Worm (Caenorhabditis elegans) whole organism, late embryonic: ENCODE measurements around the gene uncp-18.
A peak's percentile ranks its signal among the peaks of the same experiment; 100 is the strongest.

Source experiments
- C08G9.2 ChIP-seq: sonication (generic microtip); optimal IDR thresholded peaks from 2 replicates; lab custom pipeline; 2016; ENCODE audit warnings: mild to moderate bottlenecking, missing genetic modification characterization, moderate library complexity, missing compliant biosample characterization
- C38D4.7 ChIP-seq: fragments of 200-800 bp; sonication (Bioruptor generic); optimal IDR thresholded peaks from 2 replicates; lab custom pipeline; 2018; ENCODE audit warnings: mild to moderate bottlenecking, missing genetic modification characterization, moderate library complexity, missing compliant biosample characterization
- K09A11.1 ChIP-seq: sonication (generic microtip); optimal IDR thresholded peaks from 2 replicates; lab custom pipeline; 2017; ENCODE audit warnings: antibody characterized with exemption, mild to moderate bottlenecking, missing genetic modification characterization, missing compliant biosample characterization; ENCODE audit not compliant: insufficient read depth
- ahr-1 ChIP-seq: sonication (generic microtip); optimal IDR thresholded peaks from 2 replicates; lab custom pipeline; 2016; ENCODE audit warnings: missing genetic modification characterization, missing compliant biosample characterization
- ceh-14 ChIP-seq: sonication (generic microtip); optimal IDR thresholded peaks from 2 replicates; lab custom pipeline; 2016; ENCODE audit warnings: missing genotype, missing genetic modification characterization, missing compliant biosample characterization
- ceh-2 ChIP-seq: sonication (generic microtip); optimal IDR thresholded peaks from 2 replicates; lab custom pipeline; 2016; ENCODE audit warnings: missing genotype, missing genetic modification characterization, missing compliant biosample characterization
- ceh-22 ChIP-seq: sonication (generic microtip); optimal IDR thresholded peaks from 2 replicates; lab custom pipeline; 2017; ENCODE audit warnings: missing biosample characterization, missing genetic modification characterization
- ceh-30 ChIP-seq: fragments of 150-350 bp; optimal IDR thresholded peaks from 2 replicates; lab custom pipeline; 2014; ENCODE audit warnings: missing biosample characterization, missing genetic modification characterization
- ceh-31 ChIP-seq: sonication (generic microtip); optimal IDR thresholded peaks from 2 replicates; lab custom pipeline; 2016; ENCODE audit warnings: missing genetic modification characterization, missing compliant biosample characterization
- ceh-45 ChIP-seq: fragments of 200-800 bp; sonication (Bioruptor generic); IDR thresholded peaks from 2 replicates; pipeline ENCODE4 v1.3.6; 2022; ENCODE audit warnings: missing genetic modification reagents, missing genetic modification characterization, missing compliant biosample characterization
- ceh-48 ChIP-seq: sonication (generic microtip); optimal IDR thresholded peaks from 2 replicates; lab custom pipeline; 2016; ENCODE audit warnings: missing genetic modification characterization, inconsistent platforms, missing compliant biosample characterization
- ceh-9 ChIP-seq: sonication (generic microtip); optimal IDR thresholded peaks from 2 replicates; lab custom pipeline; 2016; ENCODE audit warnings: mild to moderate bottlenecking, missing genetic modification characterization, inconsistent platforms, missing compliant biosample characterization
- elt-2 ChIP-seq: sonication (generic microtip); optimal IDR thresholded peaks from 2 replicates; lab custom pipeline; 2016; ENCODE audit warnings: missing genetic modification reagents, missing genetic modification characterization, missing compliant biosample characterization
- elt-4 ChIP-seq: sonication (generic microtip); optimal IDR thresholded peaks from 2 replicates; lab custom pipeline; 2016; ENCODE audit warnings: missing genetic modification characterization, missing compliant biosample characterization
- eyg-1 ChIP-seq: sonication (generic microtip); optimal IDR thresholded peaks from 2 replicates; lab custom pipeline; 2016; ENCODE audit warnings: missing genotype, missing genetic modification characterization, missing compliant biosample characterization
- fax-1 ChIP-seq: sonication (generic microtip); optimal IDR thresholded peaks from 2 replicates; lab custom pipeline; 2016; ENCODE audit warnings: missing genotype, missing genetic modification characterization, missing compliant biosample characterization
- fkh-10 ChIP-seq: fragments of 150-350 bp; optimal IDR thresholded peaks from 2 replicates; lab custom pipeline; 2014; ENCODE audit warnings: missing biosample characterization, missing genetic modification reagents, missing genetic modification characterization
- fkh-6 ChIP-seq: sonication (generic microtip); optimal IDR thresholded peaks from 2 replicates; lab custom pipeline; 2016; ENCODE audit warnings: missing genetic modification characterization, missing compliant biosample characterization
- hlh-13 ChIP-seq: fragments of 200-800 bp; sonication (Bioruptor generic); optimal IDR thresholded peaks from 2 replicates; lab custom pipeline; 2018; ENCODE audit warnings: mild to moderate bottlenecking, missing genetic modification characterization, missing compliant biosample characterization
- hlh-8 ChIP-seq: sonication (generic microtip); optimal IDR thresholded peaks from 2 replicates; lab custom pipeline; 2016; ENCODE audit warnings: missing genotype, missing genetic modification characterization, missing compliant biosample characterization
- lim-6 ChIP-seq: sonication (generic microtip); optimal IDR thresholded peaks from 2 replicates; lab custom pipeline; 2016; ENCODE audit warnings: missing genetic modification characterization, missing compliant biosample characterization
- lin-11 ChIP-seq: fragments of 200-800 bp; sonication (Bioruptor generic); optimal IDR thresholded peaks from 2 replicates; lab custom pipeline; 2018; ENCODE audit warnings: mild to moderate bottlenecking, missing genetic modification characterization, missing compliant biosample characterization
- madf-2 ChIP-seq: sonication (generic microtip); optimal IDR thresholded peaks from 2 replicates; lab custom pipeline; 2017; ENCODE audit warnings: missing genetic modification characterization, missing compliant biosample characterization
- mec-3 ChIP-seq: sonication (generic microtip); optimal IDR thresholded peaks from 2 replicates; lab custom pipeline; 2016; ENCODE audit warnings: borderline replicate concordance, missing genetic modification characterization, missing compliant biosample characterization
- nfya-1 ChIP-seq: sonication (generic microtip); optimal IDR thresholded peaks from 2 replicates; lab custom pipeline; 2017; ENCODE audit warnings: missing genetic modification characterization, mild to moderate bottlenecking, missing compliant biosample characterization, antibody characterized with exemption, moderate library complexity
- pat-9 ChIP-seq: fragments of 200-800 bp; sonication (Bioruptor generic); optimal IDR thresholded peaks from 2 replicates; lab custom pipeline; 2018; ENCODE audit warnings: mild to moderate bottlenecking, missing genetic modification characterization, moderate library complexity, missing compliant biosample characterization
- pha-2 ChIP-seq: sonication (generic microtip); optimal IDR thresholded peaks from 2 replicates; lab custom pipeline; 2017; ENCODE audit warnings: mild to moderate bottlenecking, missing genetic modification characterization, missing compliant biosample characterization
- pha-4 ChIP-seq: fragments of 150-350 bp; optimal IDR thresholded peaks from 2 replicates; lab custom pipeline; 2018; ENCODE audit warnings: missing biosample characterization, missing genetic modification reagents, missing genetic modification characterization
- pqm-1 ChIP-seq: sonication (generic microtip); optimal IDR thresholded peaks from 2 replicates; lab custom pipeline; 2016; ENCODE audit warnings: missing genetic modification characterization, missing compliant biosample characterization
- ref-2 ChIP-seq: sonication (generic microtip); optimal IDR thresholded peaks from 2 replicates; lab custom pipeline; 2016; ENCODE audit warnings: missing genetic modification characterization, missing compliant biosample characterization
- rnt-1 ChIP-seq: sonication (generic microtip); optimal IDR thresholded peaks from 2 replicates; lab custom pipeline; 2016; ENCODE audit warnings: missing genetic modification characterization, missing compliant biosample characterization
- sdc-2 ChIP-seq: sonication (generic microtip); optimal IDR thresholded peaks from 2 replicates; lab custom pipeline; 2016; ENCODE audit warnings: missing genotype, missing genetic modification characterization, missing compliant biosample characterization
- syd-9 ChIP-seq: sonication (generic microtip); optimal IDR thresholded peaks from 2 replicates; lab custom pipeline; 2016; ENCODE audit warnings: mild to moderate bottlenecking, missing genetic modification characterization, moderate library complexity, missing compliant biosample characterization
- tbx-2 ChIP-seq: sonication (generic microtip); optimal IDR thresholded peaks from 2 replicates; lab custom pipeline; 2016; ENCODE audit warnings: missing genetic modification characterization, missing compliant biosample characterization
- ttx-3 ChIP-seq: sonication (generic microtip); optimal IDR thresholded peaks from 2 replicates; lab custom pipeline; 2016; ENCODE audit warnings: missing genetic modification reagents, missing genetic modification characterization, missing compliant biosample characterization
- unc-3 ChIP-seq, 2 experiments: fragments of 200-800 bp in 1 of 2; sonication (Bioruptor generic) in 1 of 2; sonication (generic microtip) in 1 of 2; conservative IDR thresholded peaks in 1 of 2; optimal IDR thresholded peaks in 1 of 2; 2 replicates each; pipeline versions ENCODE4 v1.3.6 to Lab custom; 2016 to 2022; ENCODE audit warnings: missing compliant biosample characterization in 2 of 2, missing genetic modification characterization in 2 of 2, missing genetic modification reagents in 1 of 2
- zip-5 ChIP-seq: sonication (generic microtip); optimal IDR thresholded peaks from 2 replicates; lab custom pipeline; 2016; ENCODE audit warnings: missing genetic modification characterization, missing compliant biosample characterization

Gene uncp-18

ce11 chrIV:372146-372789 lies 18.1 kb upstream of the uncp-18 start:
- TF ChIP-seq ceh-31 (tag; lab: Kevin White, UChicago) (peak; percentile 33), eyg-1 (tag; lab: Kevin White, UChicago) (no peak)
- TF ChIP-seq, all 69 proteins: peak for 1

ce11 chrIV:373963-374362 lies 16.4 kb upstream of the uncp-18 start:
- TF ChIP-seq C38D4.7 (no peak), hlh-8 (no peak), fax-1 (tag; lab: Kevin White, UChicago) (no peak), rnt-1 (tag; lab: Kevin White, UChicago) (no peak), pqm-1 (tag; lab: Kevin White, UChicago) (no peak), unc-3 (GFP tag; conservative IDR thresholded peaks at IDR 0.05; lab: Robert Waterston, UW) (no peak), unc-3 (tag; optimal IDR thresholded peaks at IDR 0.05; lab: Kevin White, UChicago) (no peak), sdc-2 (no peak), ceh-48 (tag; lab: Kevin White, UChicago) (no peak), elt-4 (tag; lab: Kevin White, UChicago) (no peak), lim-6 (no peak), ref-2 (tag; lab: Kevin White, UChicago) (no peak), ceh-2 (tag; lab: Kevin White, UChicago) (no peak), elt-2 (tag; lab: Kevin White, UChicago) (no peak), K09A11.1 (tag; lab: Kevin White, UChicago) (no peak), pha-2 (no peak), madf-2 (tag; lab: Kevin White, UChicago) (no peak), ttx-3 (no peak)

ce11 chrIV:375915-376314 lies 14.4 kb upstream of the uncp-18 start, which contains the start of gene fln-1:
TSS of gene fln-1 (minus strand) at chrIV:376015.
- TF ChIP-seq ceh-2 (tag; lab: Kevin White, UChicago), result no peak

ce11 chrIV:377791-378190 lies 12.6 kb upstream of the uncp-18 start:
- no peak for TF ChIP-seq pha-4
- no peak for TF ChIP-seq zip-5 (tag; lab: Kevin White, UChicago)
- no peak for TF ChIP-seq ahr-1
- no peak for TF ChIP-seq tbx-2
- no peak for TF ChIP-seq ceh-9 (tag; lab: Kevin White, UChicago)
- TF ChIP-seq ceh-31 (tag; lab: Kevin White, UChicago), result no peak
- TF ChIP-seq ceh-30 (tag; lab: Kevin White, UChicago), result no peak
- TF ChIP-seq fkh-10 (GFP tag; lab: Kevin White, UChicago), result no peak
- no peak for TF ChIP-seq ceh-22 (tag; lab: Kevin White, UChicago)
- TF ChIP-seq syd-9 (tag; lab: Kevin White, UChicago), result no peak
- no peak for TF ChIP-seq C08G9.2 (tag; lab: Kevin White, UChicago)
- no peak for TF ChIP-seq ceh-45 (GFP tag; lab: Robert Waterston, UW)
- TF ChIP-seq pat-9 (tag; lab: Kevin White, UChicago), result no peak
- TF ChIP-seq lin-11 (tag; lab: Kevin White, UChicago), result no peak
- TF ChIP-seq mec-3, result no peak

- TF ChIP-seq hlh-13 (GFP tag; lab: Kevin White, UChicago) (no peak), ceh-9 (tag; lab: Kevin White, UChicago) (no peak), ceh-14 (no peak), nfya-1 (no peak), fkh-6 (tag; lab: Kevin White, UChicago) (no peak), ahr-1 (no peak), ceh-30 (tag; lab: Kevin White, UChicago) (no peak), pat-9 (tag; lab: Kevin White, UChicago) (no peak)
Measured at ce11 chrIV:378367-378766, 12.0 kb upstream of the uncp-18 start.
